In genomic region chr3R:19568736-19569135, dm6 we compare ENCODE assay signal across 1 fruit fly cellular context.
A peak's percentile ranks its signal among the peaks of the same experiment; 100 is the strongest.
TF ChIP-seq lines count a peak whose summit lies in the region.

No protein-coding gene starts in this region.

TF ChIP-seq in whole organism, embryonic, 481 proteins besides CTCF, POLR2A, EP300 and RAD21 (continued from another document):
- TF ChIP-seq amos (GFP tag; IDR thresholded peaks at IDR 0.05; lab: Robert Waterston, UW; ENCODE audit: partially characterized antibody), result peak; percentile 44; the same call in 1 of the 2 replicates
- TF ChIP-seq hkb (optimal IDR thresholded peaks at IDR 0.05; lab: Kevin White, UChicago), result peak; percentile 86
- no peak for TF ChIP-seq hkb (GFP tag; IDR thresholded peaks at IDR 0.05; lab: Robert Waterston, UW)
- no peak for TF ChIP-seq Tbp (GFP tag; optimal IDR thresholded peaks at IDR 0.05; lab: Kevin White, UChicago)
- peak; percentile 93 for TF ChIP-seq abd-A (tag; optimal IDR thresholded peaks at IDR 0.05; lab: Kevin White, UChicago)
- TF ChIP-seq CG14014 (GFP tag; IDR thresholded peaks at IDR 0.05; lab: Robert Waterston, UW), result no peak
- peak; percentile 55; the same call in 1 of the 3 replicates for TF ChIP-seq zen2 (GFP tag; IDR thresholded peaks at IDR 0.05; lab: Robert Waterston, UW; ENCODE audit: partially characterized antibody)
- no peak for TF ChIP-seq fd102C (GFP tag; optimal IDR thresholded peaks at IDR 0.05; lab: Kevin White, UChicago)
- no peak for TF ChIP-seq gsb-n (tag; optimal IDR thresholded peaks at IDR 0.05; lab: Kevin White, UChicago)
- TF ChIP-seq mld (GFP tag; IDR thresholded peaks at IDR 0.05; lab: Robert Waterston, UW; ENCODE audit: partially characterized antibody), result peak; percentile 20; the same call in 1 of the 3 replicates
- TF ChIP-seq Trl (optimal IDR thresholded peaks at IDR 0.05; lab: Kevin White, UChicago), result peak; percentile 68 to 83
- no peak for TF ChIP-seq Trl (GFP tag; optimal IDR thresholded peaks at IDR 0.05; lab: Kevin White, UChicago)
- no peak for TF ChIP-seq Oaz (GFP tag; IDR thresholded peaks at IDR 0.05; lab: Robert Waterston, UW)
- no peak for TF ChIP-seq CG1602 (GFP tag; optimal IDR thresholded peaks at IDR 0.05; lab: Kevin White, UChicago)
- peak; percentile 95; the same call in 3 of the 4 replicates for TF ChIP-seq chinmo (GFP tag; IDR thresholded peaks at IDR 0.05; lab: Robert Waterston, UW; ENCODE audit: partially characterized antibody)
- TF ChIP-seq corto (GFP tag; optimal IDR thresholded peaks at IDR 0.05; lab: Kevin White, UChicago), result peak; percentile 11
- peak; percentile 83 for TF ChIP-seq CG2199 (GFP tag; IDR thresholded peaks at IDR 0.05; lab: Robert Waterston, UW)
- TF ChIP-seq CG16863 (GFP tag; optimal IDR thresholded peaks at IDR 0.05; lab: Kevin White, UChicago), result no peak
- no peak for TF ChIP-seq dmrt99B (tag; optimal IDR thresholded peaks at IDR 0.05; lab: Kevin White, UChicago)
- no peak for TF ChIP-seq Poxn (GFP tag; IDR thresholded peaks at IDR 0.05; lab: Robert Waterston, UW)
- no peak for TF ChIP-seq BtbVII (GFP tag; optimal IDR thresholded peaks at IDR 0.05; lab: Kevin White, UChicago)
- peak; percentile 86 for TF ChIP-seq CG15269 (tag; optimal IDR thresholded peaks at IDR 0.05; lab: Kevin White, UChicago)
- TF ChIP-seq sna (GFP tag; IDR thresholded peaks at IDR 0.05; lab: Robert Waterston, UW; ENCODE audit: partially characterized antibody), result peak; percentile 73
- no peak for TF ChIP-seq CG10366 (GFP tag; IDR thresholded peaks at IDR 0.05; lab: Robert Waterston, UW)
- peak; percentile 52; the same call in 1 of the 2 replicates for TF ChIP-seq tna (GFP tag; IDR thresholded peaks at IDR 0.05; lab: Robert Waterston, UW; ENCODE audit: partially characterized antibody)
- peak; percentile 83 for TF ChIP-seq kni (GFP tag; optimal IDR thresholded peaks at IDR 0.05; lab: Kevin White, UChicago)
- TF ChIP-seq salm (tag; optimal IDR thresholded peaks at IDR 0.05; lab: Kevin White, UChicago), result peak; percentile 57
- TF ChIP-seq B-H1 (GFP tag; IDR thresholded peaks at IDR 0.05; lab: Robert Waterston, UW), result no peak
- TF ChIP-seq Doc3 (GFP tag; IDR thresholded peaks at IDR 0.05; lab: Robert Waterston, UW; ENCODE audit: partially characterized antibody), result peak; percentile 49; the same call in 1 of the 3 replicates
- TF ChIP-seq Eip74EF (GFP tag; optimal IDR thresholded peaks at IDR 0.05; lab: Kevin White, UChicago), result peak in 1 of 2 experiments; percentile 6
